Fruit fly (Drosophila melanogaster) whole organism, wandering third instar larva: ENCODE data around the gene PhKgamma.
"Not testable (repeated sequence)": the region's sequence is repeated elsewhere in the genome, so short reads cannot be mapped to it uniquely, and the experiment has no call there.

Source experiments
- Abd-B ChIP-seq: fragments of >200 bp; optimal IDR thresholded peaks from 2 replicates; lab custom pipeline; 2017; ENCODE audit warnings: missing biosample characterization, missing genetic modification characterization
- CG9705 ChIP-seq: fragments of 200-800 bp; sonication (Bioruptor generic); optimal IDR thresholded peaks from 2 replicates; lab custom pipeline; 2018; ENCODE audit warnings: missing biosample characterization, mild to moderate bottlenecking, missing genetic modification characterization
- Dif ChIP-seq: fragments of 200-275, 200-300 bp; sonication (Bioruptor generic); optimal IDR thresholded peaks from 2 replicates; lab custom pipeline; 2018; ENCODE audit warnings: missing biosample characterization, missing genetic modification characterization; ENCODE audit not compliant: partially characterized antibody
- Hr78 ChIP-seq: fragments of >200 bp; optimal IDR thresholded peaks from 2 replicates; lab custom pipeline; 2017; ENCODE audit warnings: missing biosample characterization, missing genetic modification characterization
- Hr83 ChIP-seq: fragments of 200-300 bp; sonication (Bioruptor generic); optimal IDR thresholded peaks from 2 replicates; lab custom pipeline; 2016; ENCODE audit warnings: missing biosample characterization, mild to moderate bottlenecking, missing genetic modification characterization, moderate library complexity; ENCODE audit not compliant: poor library complexity, severe bottlenecking
- Jra ChIP-seq: sonication (Bioruptor generic); optimal IDR thresholded peaks from 2 replicates; lab custom pipeline; 2016; ENCODE audit warnings: missing biosample characterization, missing genetic modification characterization
- Mio ChIP-seq: sonication (Bioruptor generic); optimal IDR thresholded peaks from 2 replicates; lab custom pipeline; 2016; ENCODE audit warnings: missing biosample characterization, missing genetic modification characterization
- Vsx2 ChIP-seq: fragments of 200-300, 225-300 bp; sonication (Bioruptor generic); optimal IDR thresholded peaks from 2 replicates; lab custom pipeline; 2018; ENCODE audit warnings: missing biosample characterization, missing genetic modification characterization; ENCODE audit not compliant: partially characterized antibody
- br ChIP-seq: fragments of 200-800 bp; sonication (Bioruptor generic); optimal IDR thresholded peaks from 2 replicates; lab custom pipeline; 2016; ENCODE audit warnings: missing biosample characterization, missing genetic modification characterization
- brk ChIP-seq: fragments of 200-800 bp; sonication (Bioruptor generic); optimal IDR thresholded peaks from 2 replicates; lab custom pipeline; 2016; ENCODE audit warnings: missing biosample characterization, mild to moderate bottlenecking, missing genetic modification characterization
- dl ChIP-seq, 2 experiments: fragments of 175-275, 200-275 bp in 1 of 2; fragments of 200-275 bp in 1 of 2; sonication (Bioruptor generic); optimal IDR thresholded peaks; lab custom pipeline; 2018; ENCODE audit warnings: mild to moderate bottlenecking in 2 of 2, missing biosample characterization in 2 of 2, missing genetic modification characterization in 2 of 2, moderate library complexity in 2 of 2; ENCODE audit not compliant: partially characterized antibody in 2 of 2, insufficient read depth in 1 of 2
- ey ChIP-seq: fragments of 200-800 bp; sonication (Bioruptor generic); optimal IDR thresholded peaks from 2 replicates; lab custom pipeline; 2016; ENCODE audit warnings: missing biosample characterization, missing genetic modification characterization
- fru ChIP-seq: fragments of 200-800 bp; sonication (Bioruptor generic); optimal IDR thresholded peaks from 3 replicates; lab custom pipeline; 2016; ENCODE audit warnings: missing biosample characterization, mild to moderate bottlenecking, missing genetic modification characterization
- jim ChIP-seq: fragments of 175-275, 200-325 bp; sonication (Bioruptor generic); optimal IDR thresholded peaks from 2 replicates; lab custom pipeline; 2016; ENCODE audit warnings: missing biosample characterization, mild to moderate bottlenecking, missing genetic modification characterization
- pan ChIP-seq: fragments of >200 bp; optimal IDR thresholded peaks from 2 replicates; lab custom pipeline; 2017
- sage ChIP-seq: fragments of 200-800 bp; sonication (Bioruptor generic); optimal IDR thresholded peaks from 2 replicates; lab custom pipeline; 2016; ENCODE audit warnings: missing biosample characterization, mild to moderate bottlenecking, missing genetic modification characterization
- sv ChIP-seq: fragments of 200-800 bp; sonication (Bioruptor generic); optimal IDR thresholded peaks from 3 replicates; lab custom pipeline; 2016; ENCODE audit warnings: missing biosample characterization, missing genetic modification characterization
- usp ChIP-seq: fragments of >200 bp; optimal IDR thresholded peaks from 2 replicates; lab custom pipeline; 2017; ENCODE audit warnings: missing biosample characterization, missing genetic modification characterization
- woc ChIP-seq: sonication (Bioruptor generic); optimal IDR thresholded peaks from 2 replicates; lab custom pipeline; 2016; ENCODE audit warnings: missing biosample characterization, mild to moderate bottlenecking, missing genetic modification characterization

The PhKgamma gene

DNA sequence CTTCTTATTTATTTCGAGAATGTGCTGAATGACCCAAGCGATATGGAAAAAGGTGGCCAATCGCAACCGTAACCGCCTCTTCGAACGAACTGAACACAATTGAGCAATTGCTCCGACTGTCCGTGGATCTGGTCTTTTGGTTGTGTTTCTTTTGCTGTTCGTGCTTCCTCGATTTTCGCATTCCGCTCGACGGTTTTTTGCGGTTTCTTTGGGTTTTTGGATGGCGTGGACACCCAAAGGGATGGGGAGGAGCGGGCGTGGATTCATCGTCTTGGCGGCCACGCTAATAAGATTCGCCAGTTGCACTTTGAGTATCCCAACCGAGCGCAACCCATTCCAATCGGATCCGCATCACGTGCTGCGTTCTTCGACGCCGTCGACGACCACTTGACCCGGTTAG, 37.7 kb downstream of the PhKgamma start, which contains the start of gene inaF-B:
inaF-B (minus strand) TSS at position 101 of the 400 bp plus-strand sequence.
- TF ChIP-seq usp (no peak), Mio (GFP tag; lab: Kevin White, UChicago) (no peak), sage (GFP tag; lab: Kevin White, UChicago) (no peak)

DNA sequence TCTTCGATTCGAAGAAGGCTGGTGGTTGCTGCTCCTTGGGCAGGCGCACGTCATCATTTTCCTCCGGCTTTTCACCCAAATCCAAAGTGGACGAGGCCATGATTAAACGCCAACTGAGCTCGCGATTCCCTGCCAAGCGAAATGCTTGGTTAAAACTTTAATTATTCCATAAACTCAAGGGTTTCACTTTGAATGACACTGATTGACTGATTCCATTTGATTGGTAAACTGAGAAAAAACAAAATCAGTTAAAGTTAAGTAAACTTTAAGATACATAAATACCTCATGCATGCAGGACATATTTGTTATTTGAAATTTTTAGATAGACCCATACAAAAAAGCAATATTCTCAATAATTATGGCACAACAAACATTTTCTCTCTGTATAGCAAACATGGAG, 38.9 kb downstream of the PhKgamma start, which contains the start of gene inaF-A:
inaF-A (minus strand) TSS at position 101 of the 400 bp plus-strand sequence.
- no peak for TF ChIP-seq brk (GFP tag; lab: Kevin White, UChicago)
- TF ChIP-seq Jra, result no peak
- TF ChIP-seq Abd-B (GFP tag; lab: Kevin White, UChicago), result no peak
- TF ChIP-seq jim (GFP tag; lab: Kevin White, UChicago), result no peak
- TF ChIP-seq pan, result no peak
- no peak for TF ChIP-seq Vsx2 (GFP tag; lab: Kevin White, UChicago)

DNA sequence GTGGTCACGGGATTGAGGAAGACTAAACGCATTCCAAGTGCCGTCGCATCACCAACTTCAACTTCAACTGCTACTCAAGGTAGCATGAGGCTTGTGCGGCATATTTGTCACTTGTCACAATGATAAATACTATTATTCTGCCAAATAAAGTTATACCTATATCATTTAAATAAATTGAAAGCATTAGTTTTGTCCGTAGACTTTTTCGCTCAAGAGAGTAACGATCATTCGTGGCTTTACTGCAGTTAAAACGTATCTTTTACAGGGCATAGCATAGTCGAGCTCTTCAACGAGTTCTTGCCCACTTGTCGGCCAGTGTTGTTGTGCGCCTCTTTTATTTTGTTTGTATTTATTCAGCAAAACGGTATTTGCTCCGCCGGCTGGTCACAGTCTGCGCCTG, 41.5 kb downstream of the PhKgamma start:
- no peak for TF ChIP-seq jim (GFP tag; lab: Kevin White, UChicago)
- no peak for TF ChIP-seq Mio (GFP tag; lab: Kevin White, UChicago)
- no peak for TF ChIP-seq pan
- no peak for TF ChIP-seq sv
- TF ChIP-seq woc (GFP tag; lab: Kevin White, UChicago), result no peak
- TF ChIP-seq CG9705, result no peak
- no peak for TF ChIP-seq fru (GFP tag; lab: Kevin White, UChicago)
- TF ChIP-seq Hr78 (GFP tag; lab: Kevin White, UChicago), result no peak
- no peak for TF ChIP-seq dl (GFP tag; optimal IDR thresholded peaks at IDR 0.05; lab: Kevin White, UChicago; ENCODE audit: insufficient read depth in 1 of 2, partially characterized antibody in 2 of 2)
- TF ChIP-seq Dif (GFP tag; lab: Kevin White, UChicago), result no peak
- TF ChIP-seq Hr83 (GFP tag; lab: Kevin White, UChicago), result no peak
- no peak for TF ChIP-seq usp

DNA sequence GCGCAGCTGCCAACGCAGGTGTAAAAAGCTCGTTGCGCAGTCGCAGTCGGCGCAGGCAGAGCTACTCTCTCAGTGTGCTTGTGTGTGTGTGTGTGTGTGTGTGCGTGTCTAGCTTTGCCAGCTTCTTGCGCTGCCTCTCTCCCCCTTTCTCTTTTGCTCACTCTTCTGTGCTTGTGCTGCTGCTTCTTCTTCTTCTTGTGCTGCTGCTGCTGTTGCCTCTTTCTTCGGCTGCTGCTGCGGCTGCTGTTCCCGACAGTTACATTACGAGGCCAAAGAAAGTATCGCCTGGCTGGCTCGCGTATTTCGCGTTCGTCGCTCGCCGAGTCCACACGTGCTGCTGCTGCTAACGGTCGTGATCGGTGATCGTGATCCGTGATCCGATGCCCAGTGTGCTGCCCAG, 59.0 kb downstream of the PhKgamma start, which contains the start of gene m:
m (plus strand) TSS at position 301 of the 400 bp plus-strand sequence.
- TF ChIP-seq br (GFP tag; lab: Kevin White, UChicago); ey (GFP tag; lab: Kevin White, UChicago); pan: not testable (repeated sequence)
